Worm (Caenorhabditis elegans) whole organism, young adult: ENCODE data around the gene clec-177.

Source experiments
- B0261.1 ChIP-seq: sonication (generic microtip); optimal IDR thresholded peaks from 2 replicates; lab custom pipeline; 2016; ENCODE audit warnings: mild to moderate bottlenecking, missing genetic modification characterization, moderate library complexity, missing compliant biosample characterization
- F22D6.2 ChIP-seq: sonication (generic microtip); optimal IDR thresholded peaks from 2 replicates; lab custom pipeline; 2016; ENCODE audit warnings: mild to moderate bottlenecking, missing genetic modification characterization, missing compliant biosample characterization
- F37B4.10 ChIP-seq: fragments of 200-800 bp; sonication (Bioruptor generic); IDR thresholded peaks from 2 replicates; pipeline ENCODE4 v1.3.6; 2022; ENCODE audit warnings: missing genetic modification characterization, missing compliant biosample characterization
- F39B2.1 ChIP-seq: fragments of 200-800 bp; sonication (Bioruptor generic); IDR thresholded peaks from 2 replicates; pipeline ENCODE4 v1.3.6; 2022; ENCODE audit warnings: missing genetic modification reagents, missing genetic modification characterization, missing compliant biosample characterization
- F49E8.2 ChIP-seq: sonication (generic microtip); optimal IDR thresholded peaks from 3 replicates; lab custom pipeline; 2017; ENCODE audit warnings: missing genetic modification characterization, mild to moderate bottlenecking, missing compliant biosample characterization, antibody characterized with exemption, moderate library complexity; ENCODE audit not compliant: insufficient read depth
- F57C9.4 ChIP-seq: sonication (generic microtip); optimal IDR thresholded peaks from 2 replicates; lab custom pipeline; 2017; ENCODE audit warnings: mild to moderate bottlenecking, missing genetic modification characterization, missing compliant biosample characterization
- T26A5.8 ChIP-seq: sonication (generic microtip); optimal IDR thresholded peaks from 2 replicates; lab custom pipeline; 2016; ENCODE audit warnings: missing genetic modification characterization, missing compliant biosample characterization
- Y53G8AR.9 ChIP-seq: fragments of 200-800 bp; sonication (Bioruptor generic); conservative IDR thresholded peaks from 2 replicates; pipeline ENCODE4 v1.3.6; 2022; ENCODE audit warnings: missing genetic modification reagents, missing genetic modification characterization, missing compliant biosample characterization
- Y67H2A.10 ChIP-seq: fragments of 200-800 bp; sonication (Bioruptor generic); conservative IDR thresholded peaks from 2 replicates; pipeline ENCODE4 v1.3.6; 2022; ENCODE audit warnings: missing genetic modification reagents, missing genetic modification characterization, missing compliant biosample characterization
- Y79H2A.3 ChIP-seq: fragments of 200-800 bp; sonication (Bioruptor generic); conservative IDR thresholded peaks from 2 replicates; pipeline ENCODE4 v1.3.6; 2022; ENCODE audit warnings: missing genetic modification reagents, missing genetic modification characterization, missing compliant biosample characterization
- akir-1 ChIP-seq: fragments of 200-800 bp; sonication (Bioruptor generic); optimal IDR thresholded peaks from 2 replicates; lab custom pipeline; 2018; ENCODE audit warnings: mild to moderate bottlenecking, missing genetic modification characterization, moderate library complexity, missing compliant biosample characterization
- ama-1 ChIP-seq, 3 experiments: fragments of 150-350 bp in 1 of 3; sonication (generic microtip) in 2 of 3; optimal IDR thresholded peaks; 2 replicates each; lab custom pipeline; 2014 to 2018; ENCODE audit warnings: missing biosample characterization in 2 of 3, missing genetic modification characterization in 2 of 3, missing genetic modification reagents in 2 of 3
- attf-5 ChIP-seq: fragments of 200-800 bp; sonication (Bioruptor generic); optimal IDR thresholded peaks from 2 replicates; lab custom pipeline; 2018; ENCODE audit warnings: mild to moderate bottlenecking, missing genetic modification characterization, missing compliant biosample characterization
- ceh-40 ChIP-seq: fragments of 200-800 bp; sonication (Bioruptor generic); IDR thresholded peaks from 2 replicates; pipeline ENCODE4 v1.3.6; 2022; ENCODE audit warnings: missing genetic modification characterization, missing compliant biosample characterization
- dpff-1 ChIP-seq: sonication (generic microtip); optimal IDR thresholded peaks from 2 replicates; lab custom pipeline; 2017; ENCODE audit warnings: mild to moderate bottlenecking, missing genetic modification characterization, missing compliant biosample characterization
- egrh-3 ChIP-seq: fragments of 200-800 bp; sonication (Bioruptor generic); IDR thresholded peaks from 2 replicates; pipeline ENCODE4 v1.3.6; 2022; ENCODE audit warnings: missing genetic modification reagents, missing genetic modification characterization, missing compliant biosample characterization
- him-1 ChIP-seq: sonication (generic microtip); optimal IDR thresholded peaks from 2 replicates; lab custom pipeline; 2016; ENCODE audit warnings: missing genotype, missing genetic modification reagents, missing genetic modification characterization, missing compliant biosample characterization
- hlh-12 ChIP-seq: sonication (generic microtip); optimal IDR thresholded peaks from 2 replicates; lab custom pipeline; 2016; ENCODE audit warnings: missing genetic modification characterization, missing compliant biosample characterization
- let-607 ChIP-seq, 2 experiments: fragments of 200-800 bp in 1 of 2; sonication (Bioruptor generic) in 1 of 2; sonication (generic microtip) in 1 of 2; optimal IDR thresholded peaks; 2 replicates each; lab custom pipeline; 2016 to 2018; ENCODE audit warnings: mild to moderate bottlenecking in 2 of 2, missing compliant biosample characterization in 2 of 2, missing genetic modification characterization in 2 of 2, moderate library complexity in 2 of 2, missing genotype in 1 of 2
- lin-54 ChIP-seq: fragments of 200-800 bp; sonication (Bioruptor generic); optimal IDR thresholded peaks from 2 replicates; lab custom pipeline; 2018; ENCODE audit warnings: mild to moderate bottlenecking, missing genetic modification characterization, missing compliant biosample characterization
- madf-8 ChIP-seq: fragments of 200-800 bp; sonication (Bioruptor generic); conservative IDR thresholded peaks from 2 replicates; pipeline ENCODE4 v1.3.6; 2022; ENCODE audit warnings: missing genetic modification reagents, missing genetic modification characterization, missing compliant biosample characterization
- mcd-1 ChIP-seq: fragments of 200-800 bp; sonication (Bioruptor generic); IDR thresholded peaks from 2 replicates; pipeline ENCODE4 v1.3.6; 2022; ENCODE audit warnings: missing genetic modification reagents, missing genetic modification characterization, missing compliant biosample characterization
- mxl-1 ChIP-seq: sonication (generic microtip); optimal IDR thresholded peaks from 2 replicates; lab custom pipeline; 2016; ENCODE audit warnings: missing genetic modification characterization, missing compliant biosample characterization
- nfya-1 ChIP-seq: sonication (generic microtip); optimal IDR thresholded peaks from 2 replicates; lab custom pipeline; 2017; ENCODE audit warnings: antibody characterized with exemption, missing compliant biosample characterization, missing genetic modification characterization, borderline replicate concordance; ENCODE audit not compliant: insufficient read depth
- nfyb-1 ChIP-seq: fragments of 200-800 bp; sonication (Bioruptor generic); IDR thresholded peaks from 2 replicates; pipeline ENCODE4 v1.3.6; 2022; ENCODE audit warnings: missing genetic modification reagents, missing genetic modification characterization, missing compliant biosample characterization
- nhr-120 ChIP-seq: fragments of 200-800 bp; sonication (Bioruptor generic); IDR thresholded peaks from 2 replicates; pipeline ENCODE4 v1.3.6; 2022; ENCODE audit warnings: missing genetic modification characterization, missing compliant biosample characterization
- nhr-179 ChIP-seq: sonication (generic microtip); optimal IDR thresholded peaks from 2 replicates; lab custom pipeline; 2016; ENCODE audit warnings: mild to moderate bottlenecking, missing genetic modification characterization, missing compliant biosample characterization
- nhr-27 ChIP-seq: fragments of 200-800 bp; sonication (Bioruptor generic); optimal IDR thresholded peaks from 2 replicates; lab custom pipeline; 2018; ENCODE audit warnings: mild to moderate bottlenecking, missing genetic modification characterization, moderate library complexity, missing compliant biosample characterization
- nhr-80 ChIP-seq: sonication (generic microtip); optimal IDR thresholded peaks from 2 replicates; lab custom pipeline; 2016; ENCODE audit warnings: missing genetic modification characterization, missing compliant biosample characterization
- nhr-90 ChIP-seq: sonication (generic microtip); optimal IDR thresholded peaks from 2 replicates; lab custom pipeline; 2016; ENCODE audit warnings: missing genotype, mild to moderate bottlenecking, missing genetic modification characterization, missing compliant biosample characterization
- sea-2 ChIP-seq: fragments of 200-800 bp; sonication (Bioruptor generic); IDR thresholded peaks from 2 replicates; pipeline ENCODE4 v1.3.6; 2022; ENCODE audit warnings: missing genetic modification characterization, missing compliant biosample characterization
- snpc-1.1 ChIP-seq: sonication (generic microtip); optimal IDR thresholded peaks from 2 replicates; lab custom pipeline; 2017; ENCODE audit warnings: missing genetic modification characterization, mild to moderate bottlenecking, missing compliant biosample characterization, antibody characterized with exemption, moderate library complexity, missing genotype, missing genetic modification reagents; ENCODE audit not compliant: insufficient read depth
- snpc-4 ChIP-seq, 5 experiments: fragments of 150-350 bp in 1 of 5; sonication (generic microtip) in 4 of 5; optimal IDR thresholded peaks; 2 replicates each; lab custom pipeline; 2014 to 2018; ENCODE audit warnings: missing genetic modification characterization in 5 of 5, missing biosample characterization in 3 of 5, antibody characterized with exemption in 2 of 5, mild to moderate bottlenecking in 2 of 5, missing compliant biosample characterization in 2 of 5, missing genotype in 2 of 5, moderate library complexity in 2 of 5, missing genetic modification reagents in 1 of 5
- sptf-2 ChIP-seq: fragments of 200-800 bp; sonication (Bioruptor generic); optimal IDR thresholded peaks from 2 replicates; lab custom pipeline; 2018; ENCODE audit warnings: mild to moderate bottlenecking, missing genetic modification characterization, missing compliant biosample characterization
- ztf-18 ChIP-seq: sonication (generic microtip); optimal IDR thresholded peaks from 2 replicates; lab custom pipeline; 2016; ENCODE audit warnings: missing genotype, mild to moderate bottlenecking, missing genetic modification characterization, missing compliant biosample characterization
- ztf-22 ChIP-seq: fragments of 200-800 bp; sonication (Bioruptor generic); optimal IDR thresholded peaks from 2 replicates; lab custom pipeline; 2018; ENCODE audit warnings: mild to moderate bottlenecking, missing genetic modification characterization, moderate library complexity, missing compliant biosample characterization
- ztf-26 ChIP-seq: sonication (generic microtip); optimal IDR thresholded peaks from 2 replicates; lab custom pipeline; 2017; ENCODE audit warnings: missing genetic modification characterization, missing compliant biosample characterization

clec-177 gene

ce11 chrIV:5011025-5011424 lies 24.7 kb downstream of the clec-177 start:
- TF ChIP-seq snpc-4 (GFP tag; optimal IDR thresholded peaks at IDR 0.05; lab: Kevin White, UChicago) (peak; percentile 62), snpc-4 (tag; optimal IDR thresholded peaks at IDR 0.05; lab: Kevin White, UChicago) (peak in 3 of 4 experiments; percentile 84 to 97 (median 92)), snpc-1.1 (tag; lab: Kevin White, UChicago) (peak; percentile 83)
- TF ChIP-seq, all 124 proteins: peak for 2; not testable (repeated sequence) for 122

- TF ChIP-seq F57C9.4 (tag; lab: Kevin White, UChicago): no peak
- TF ChIP-seq hlh-12 (tag; lab: Kevin White, UChicago): no peak
- no peak for TF ChIP-seq nhr-120
- no peak for TF ChIP-seq mxl-1 (tag; lab: Kevin White, UChicago)
- TF ChIP-seq madf-8 (GFP tag; lab: Robert Waterston, UW): no peak
- no peak for TF ChIP-seq snpc-1.1 (tag; lab: Kevin White, UChicago)
- TF ChIP-seq F49E8.2: no peak
- TF ChIP-seq mcd-1 (GFP tag; lab: Robert Waterston, UW): no peak
- TF ChIP-seq sea-2 (GFP tag; lab: Robert Waterston, UW): no peak
- TF ChIP-seq attf-5 (GFP tag; lab: Kevin White, UChicago): no peak
- TF ChIP-seq him-1: no peak
- TF ChIP-seq Y53G8AR.9: no peak
- TF ChIP-seq Y67H2A.10 (GFP tag; lab: Robert Waterston, UW): no peak
- no peak for TF ChIP-seq nhr-90 (tag; lab: Kevin White, UChicago)
- no peak for TF ChIP-seq lin-54 (GFP tag; lab: Kevin White, UChicago)
- TF ChIP-seq F22D6.2: no peak
- no peak for TF ChIP-seq nhr-80 (tag; lab: Kevin White, UChicago)
- TF ChIP-seq ztf-18 (tag; lab: Kevin White, UChicago): no peak
- TF ChIP-seq snpc-4 (GFP tag; optimal IDR thresholded peaks at IDR 0.05; lab: Kevin White, UChicago): no peak
- TF ChIP-seq snpc-4 (tag; optimal IDR thresholded peaks at IDR 0.05; lab: Kevin White, UChicago): no peak
Measured at ce11 chrIV:5012241-5012640, 25.9 kb downstream of the clec-177 start, which contains the start of gene srm-1. TSS of gene srm-1 (plus strand) at chrIV:5012541.

ce11 chrIV:5016461-5016860 lies 30.1 kb downstream of the clec-177 start, which contains the start of gene ssq-4:
TSS of gene ssq-4 (plus strand) at chrIV:5016479.
- peak; percentile 75 for TF ChIP-seq egrh-3 (GFP tag; lab: Robert Waterston, UW)
- TF ChIP-seq, all 124 proteins: peak for 1; not testable (repeated sequence) for 123

ce11 chrIV:5017075-5017474 lies 30.7 kb downstream of the clec-177 start, which contains the start of gene T28H11.7:
TSS of gene T28H11.7 (minus strand) at chrIV:5017175.
- peak; percentile 49; the same call in 1 of the 2 replicates for TF ChIP-seq egrh-3 (GFP tag; lab: Robert Waterston, UW)

ce11 chrIV:5020533-5020932 lies 34.2 kb downstream of the clec-177 start, which contains the start of gene T28H11.8:
TSS of gene T28H11.8 (minus strand) at chrIV:5020633.
- TF ChIP-seq nfyb-1 (GFP tag; lab: Robert Waterston, UW) (no peak), ztf-26 (no peak), nhr-27 (tag; lab: Kevin White, UChicago) (no peak)

- no peak for TF ChIP-seq akir-1 (GFP tag; lab: Kevin White, UChicago)
- no peak for TF ChIP-seq ama-1 (optimal IDR thresholded peaks at IDR 0.05; lab: Kevin White, UChicago)
- TF ChIP-seq ama-1 (GFP tag; optimal IDR thresholded peaks at IDR 0.05; lab: Kevin White, UChicago): no peak
- TF ChIP-seq sptf-2 (GFP tag; lab: Kevin White, UChicago): no peak
- TF ChIP-seq Y79H2A.3 (GFP tag; lab: Robert Waterston, UW): no peak
- TF ChIP-seq dpff-1: no peak
- TF ChIP-seq F37B4.10 (GFP tag; lab: Robert Waterston, UW): no peak
- TF ChIP-seq mxl-1 (tag; lab: Kevin White, UChicago): no peak
- no peak for TF ChIP-seq let-607 (tag; optimal IDR thresholded peaks at IDR 0.05; lab: Kevin White, UChicago)
- no peak for TF ChIP-seq F39B2.1 (GFP tag; lab: Robert Waterston, UW)
- TF ChIP-seq F22D6.2: no peak
- no peak for TF ChIP-seq nfya-1
- TF ChIP-seq ceh-40 (GFP tag; lab: Robert Waterston, UW): no peak
- TF ChIP-seq sea-2 (GFP tag; lab: Robert Waterston, UW): no peak
- no peak for TF ChIP-seq F49E8.2
- TF ChIP-seq nhr-179 (tag; lab: Kevin White, UChicago): no peak
- no peak for TF ChIP-seq ztf-22 (GFP tag; lab: Kevin White, UChicago)
- TF ChIP-seq T26A5.8 (tag; lab: Kevin White, UChicago): no peak
- no peak for TF ChIP-seq B0261.1
- TF ChIP-seq snpc-1.1 (tag; lab: Kevin White, UChicago): no peak
Measured at ce11 chrIV:5025646-5026045, 39.3 kb downstream of the clec-177 start, which contains the start of gene C09B9.85. TSS of gene C09B9.85 (minus strand) at chrIV:5025746.
